Worm (Caenorhabditis elegans) whole organism, L3 larva: ENCODE data around the gene H39E23.3.

ENCODE experiments used
- ZK546.5 ChIP-seq: sonication (generic microtip); optimal IDR thresholded peaks from 2 replicates; lab custom pipeline; 2017; ENCODE audit warnings: missing biosample characterization, missing genetic modification characterization
- ceh-9 ChIP-seq: sonication (generic microtip); optimal IDR thresholded peaks from 2 replicates; lab custom pipeline; 2018; ENCODE audit warnings: missing biosample characterization, missing genetic modification characterization
- fkh-10 ChIP-seq: sonication (generic microtip); optimal IDR thresholded peaks from 2 replicates; lab custom pipeline; 2017; ENCODE audit warnings: missing biosample characterization, missing genetic modification reagents, missing genetic modification characterization
- lin-15B ChIP-seq: fragments of 150-350 bp; optimal IDR thresholded peaks from 2 replicates; lab custom pipeline; 2014; ENCODE audit warnings: missing biosample characterization, missing genetic modification characterization

DNA sequence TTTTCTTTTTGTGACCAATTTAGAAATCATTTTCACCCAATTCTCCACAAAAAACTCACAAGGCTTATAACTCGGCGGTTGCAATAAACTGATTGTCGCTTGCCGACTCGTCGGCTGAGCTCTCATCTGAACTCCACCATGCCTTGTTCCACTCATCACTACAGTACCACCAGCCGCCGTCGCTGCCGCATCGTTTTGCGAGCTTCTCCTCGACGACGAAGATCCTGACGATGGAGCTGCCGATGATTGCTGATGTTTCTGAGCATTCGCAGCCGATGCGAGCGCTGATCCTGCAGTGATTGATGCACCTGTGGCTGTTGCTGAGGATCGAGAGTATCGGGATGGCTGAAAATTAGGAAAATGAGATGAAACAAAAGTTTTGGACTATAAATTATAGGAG, 13.1 kb downstream of the H39E23.3 start:
- no peak for TF ChIP-seq ZK546.5
- TF ChIP-seq lin-15B (tag; lab: Kevin White, UChicago) = no peak
- TF ChIP-seq ceh-9 (tag; lab: Kevin White, UChicago) = no peak
- no peak for TF ChIP-seq fkh-10 (GFP tag; lab: Kevin White, UChicago)
